Worm (Caenorhabditis elegans) whole organism, dauer: ENCODE results near the gene C29G2.6.
"Not testable (repeated sequence)": the region's sequence is repeated elsewhere in the genome, so short reads cannot be mapped to it uniquely, and the experiment has no call there.

ENCODE experiments used
- unc-62 ChIP-seq: sonication (generic microtip); optimal IDR thresholded peaks from 2 replicates; lab custom pipeline; 2017; ENCODE audit warnings: missing biosample characterization, missing genetic modification reagents, missing genetic modification characterization

The C29G2.6 gene

ce11 chrV:2573108-2573507 lies 12.6 kb downstream of the C29G2.6 start, which contains the start of gene srj-20:
Gene srj-20 (minus strand): TSS chrV:2573208.
- no peak for TF ChIP-seq unc-62 (GFP tag; lab: Kevin White, UChicago)

- TF ChIP-seq unc-62 (GFP tag; lab: Kevin White, UChicago), result no peak
These were observed 15.1 kb downstream of the C29G2.6 start, which contains the start of gene srj-19 for ce11 chrV:2570643-2571042. Gene srj-19 (minus strand): TSS chrV:2570743.

- TF ChIP-seq unc-62 (GFP tag; lab: Kevin White, UChicago), result no peak
These were observed 20.2 kb downstream of the C29G2.6 start, which contains the start of gene Y45G12C.1 for ce11 chrV:2565525-2565924. Gene Y45G12C.1 (plus strand): TSS chrV:2565683.

ce11 chrV:2561390-2561789 lies 24.3 kb downstream of the C29G2.6 start, which contains the start of gene gst-10:
Gene gst-10 (plus strand): TSS chrV:2561690.
- TF ChIP-seq unc-62 (GFP tag; lab: Kevin White, UChicago), result not testable (repeated sequence)

ce11 chrV:2536309-2536708 lies 49.4 kb downstream of the C29G2.6 start, which contains the start of gene Y45G12C.10:
Gene Y45G12C.10 (minus strand): TSS chrV:2536409.
- not testable (repeated sequence) for TF ChIP-seq unc-62 (GFP tag; lab: Kevin White, UChicago)
